Worm (Caenorhabditis elegans) whole organism, early embryonic: ENCODE data around the gene srh-19.

Experiments used
- B0310.2 ChIP-seq: sonication (generic microtip); optimal IDR thresholded peaks from 2 replicates; lab custom pipeline; 2016; ENCODE audit warnings: mild to moderate bottlenecking, missing genetic modification characterization, missing compliant biosample characterization
- F13C5.2 ChIP-seq: sonication (generic microtip); optimal IDR thresholded peaks from 2 replicates; lab custom pipeline; 2017; ENCODE audit warnings: mild to moderate bottlenecking, missing genetic modification characterization, inconsistent platforms, missing compliant biosample characterization
- aly-1 ChIP-seq: sonication (generic microtip); optimal IDR thresholded peaks from 2 replicates; lab custom pipeline; 2016; ENCODE audit warnings: missing genetic modification characterization, missing compliant biosample characterization
- ama-1 ChIP-seq: fragments of 150-350 bp; optimal IDR thresholded peaks from 2 replicates; lab custom pipeline; 2014
- ceh-13 ChIP-seq: fragments of 200-800 bp; sonication (Bioruptor generic); optimal IDR thresholded peaks from 2 replicates; lab custom pipeline; 2018; ENCODE audit warnings: mild to moderate bottlenecking, missing genetic modification characterization, missing compliant biosample characterization
- ceh-36 ChIP-seq: sonication (generic microtip); optimal IDR thresholded peaks from 2 replicates; lab custom pipeline; 2016; ENCODE audit warnings: missing genetic modification characterization, inconsistent platforms, missing compliant biosample characterization
- ets-7 ChIP-seq: sonication (generic microtip); optimal IDR thresholded peaks from 2 replicates; lab custom pipeline; 2016; ENCODE audit warnings: missing genotype, missing genetic modification characterization, missing compliant biosample characterization
- flt-1 ChIP-seq: fragments of 200-800 bp; sonication (Bioruptor generic); IDR thresholded peaks from 2 replicates; pipeline ENCODE4 v1.3.6; 2022; ENCODE audit warnings: missing genetic modification characterization, missing compliant biosample characterization
- hmbx-1 ChIP-seq: sonication (generic microtip); optimal IDR thresholded peaks from 2 replicates; lab custom pipeline; 2016; ENCODE audit warnings: mild to moderate bottlenecking, missing genetic modification characterization, missing compliant biosample characterization
- hmg-4 ChIP-seq: fragments of 200-800 bp; sonication (Bioruptor generic); optimal IDR thresholded peaks from 2 replicates; lab custom pipeline; 2018; ENCODE audit warnings: mild to moderate bottlenecking, missing genetic modification characterization, missing compliant biosample characterization
- hnd-1 ChIP-seq: sonication (generic microtip); optimal IDR thresholded peaks from 2 replicates; lab custom pipeline; 2016; ENCODE audit warnings: missing genetic modification characterization, missing compliant biosample characterization
- pes-1 ChIP-seq: fragments of 200-800 bp; sonication (Bioruptor generic); IDR thresholded peaks from 2 replicates; pipeline ENCODE4 v1.3.6; 2022; ENCODE audit warnings: missing genetic modification reagents, missing genetic modification characterization, missing compliant biosample characterization
- scrt-1 ChIP-seq: fragments of 200-800 bp; sonication (Bioruptor generic); IDR thresholded peaks from 2 replicates; pipeline ENCODE4 v1.3.6; 2022; ENCODE audit warnings: missing genetic modification characterization, missing compliant biosample characterization
- sea-1 ChIP-seq: fragments of 200-800 bp; sonication (Bioruptor generic); conservative IDR thresholded peaks from 2 replicates; pipeline ENCODE4 v1.3.6; 2022; ENCODE audit warnings: missing genetic modification characterization, missing compliant biosample characterization
- tbx-11 ChIP-seq: fragments of 200-800 bp; sonication (Bioruptor generic); IDR thresholded peaks from 2 replicates; pipeline ENCODE4 v1.3.6; 2022; ENCODE audit warnings: missing genetic modification characterization, missing compliant biosample characterization
- tbx-37 ChIP-seq: fragments of 200-800 bp; sonication (Bioruptor generic); conservative IDR thresholded peaks from 2 replicates; pipeline ENCODE4 v1.3.6; 2022; ENCODE audit warnings: missing genetic modification reagents, missing genetic modification characterization, missing compliant biosample characterization
- tra-4 ChIP-seq: sonication (generic microtip); optimal IDR thresholded peaks from 2 replicates; lab custom pipeline; 2017; ENCODE audit warnings: missing genetic modification characterization, missing compliant biosample characterization

srh-19 gene

DNA sequence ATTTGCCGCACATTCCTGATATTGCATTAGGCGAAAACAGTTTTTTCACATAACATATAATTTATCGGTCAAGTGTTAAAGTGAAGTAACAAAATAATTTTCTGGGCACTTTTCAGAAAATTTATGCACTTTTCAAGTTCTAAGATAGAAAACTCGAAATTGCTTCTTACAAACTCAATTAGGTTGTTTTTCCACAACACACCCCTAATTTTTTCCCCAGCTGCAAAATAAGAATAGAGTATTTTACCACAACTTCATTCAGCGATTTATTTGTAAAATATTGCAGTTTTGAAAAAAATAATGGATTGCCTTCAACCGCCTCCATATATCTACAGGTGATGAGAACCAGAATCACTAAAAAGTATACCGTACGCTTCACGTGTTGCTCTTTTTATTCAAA is at the start of gene srh-19:
TSS of gene srh-19 (plus strand) at position 301 of the 400 bp plus-strand sequence.
- TF ChIP-seq tbx-11 (no peak), tra-4 (tag; lab: Kevin White, UChicago) (no peak), hmg-4 (GFP tag; lab: Kevin White, UChicago) (no peak), B0310.2 (tag; lab: Kevin White, UChicago) (no peak), aly-1 (tag; lab: Kevin White, UChicago) (no peak), tbx-37 (GFP tag; lab: Robert Waterston, UW) (no peak), F13C5.2 (tag; lab: Kevin White, UChicago) (no peak), ama-1 (lab: Kevin White, UChicago) (no peak), hnd-1 (tag; lab: Kevin White, UChicago) (no peak), pes-1 (GFP tag; lab: Robert Waterston, UW) (no peak), hmbx-1 (tag; lab: Kevin White, UChicago) (no peak)

DNA sequence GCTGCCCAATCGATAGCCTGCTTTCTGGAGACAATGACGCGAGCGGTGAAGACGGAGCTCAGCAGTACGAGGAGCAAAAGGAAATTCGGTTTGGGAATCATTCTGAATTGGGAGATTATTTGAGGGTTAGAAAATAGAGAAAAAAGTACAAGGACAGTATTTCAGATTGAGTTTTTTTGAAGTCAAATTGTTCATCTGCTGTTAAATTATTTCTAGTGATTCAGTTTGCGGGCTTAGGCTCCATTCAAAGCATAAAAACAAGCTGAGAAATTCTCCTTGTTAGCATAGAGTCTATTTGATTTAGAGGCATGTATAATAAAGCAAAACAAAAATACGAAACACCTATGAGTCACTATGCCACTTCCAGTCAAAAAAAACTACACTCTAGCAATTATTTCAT is 45.5 kb upstream of the srh-19 start, which contains the start of gene dgn-2:
TSS of gene dgn-2 (minus strand) at position 101 of the 400 bp plus-strand sequence.
- TF ChIP-seq hmg-4 (GFP tag; lab: Kevin White, UChicago) (no peak), ceh-36 (tag; lab: Kevin White, UChicago) (no peak), ama-1 (lab: Kevin White, UChicago) (no peak), F13C5.2 (tag; lab: Kevin White, UChicago) (no peak), aly-1 (tag; lab: Kevin White, UChicago) (no peak), B0310.2 (tag; lab: Kevin White, UChicago) (no peak), tbx-37 (GFP tag; lab: Robert Waterston, UW) (no peak), pes-1 (GFP tag; lab: Robert Waterston, UW) (no peak), scrt-1 (GFP tag; lab: Robert Waterston, UW) (no peak), hmbx-1 (tag; lab: Kevin White, UChicago) (no peak), sea-1 (no peak), tra-4 (tag; lab: Kevin White, UChicago) (no peak), ets-7 (tag; lab: Kevin White, UChicago) (no peak), ceh-13 (no peak), flt-1 (GFP tag; lab: Robert Waterston, UW) (no peak)

DNA sequence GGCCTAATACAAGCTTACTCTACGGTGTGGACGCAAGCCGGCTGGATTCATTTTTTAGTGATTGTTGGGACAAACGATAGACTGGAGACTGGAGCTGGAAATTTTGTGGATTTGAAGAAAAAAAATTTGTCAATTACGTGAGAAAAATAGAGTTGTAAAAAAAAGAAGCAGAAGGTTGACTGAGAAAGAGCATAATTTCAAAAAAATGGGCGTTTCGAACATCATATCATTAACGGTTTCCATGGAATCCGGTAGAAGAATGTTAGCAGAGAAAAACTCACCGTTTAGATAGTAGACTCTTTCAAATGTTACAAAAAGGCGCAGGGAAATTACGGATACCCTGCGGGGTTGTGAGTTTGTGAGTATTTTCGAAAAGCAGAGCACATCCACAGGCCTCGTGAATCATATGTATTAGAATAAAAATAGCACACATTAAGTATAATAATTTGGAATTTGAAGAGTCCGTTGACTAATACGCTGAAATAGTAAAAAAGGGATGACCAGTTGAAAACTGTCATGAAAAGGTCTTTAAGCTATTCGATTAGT is 42.1 kb upstream of the srh-19 start, which contains the start of gene F56C3.7:
TSS of gene F56C3.7 (minus strand) at position 51 of the 546 bp plus-strand sequence.
- TF ChIP-seq B0310.2 (tag; lab: Kevin White, UChicago): no peak
- TF ChIP-seq tbx-11: no peak
- no peak for TF ChIP-seq hnd-1 (tag; lab: Kevin White, UChicago)
- no peak for TF ChIP-seq ceh-13
- TF ChIP-seq hmbx-1 (tag; lab: Kevin White, UChicago): no peak
- no peak for TF ChIP-seq tbx-37 (GFP tag; lab: Robert Waterston, UW)

DNA sequence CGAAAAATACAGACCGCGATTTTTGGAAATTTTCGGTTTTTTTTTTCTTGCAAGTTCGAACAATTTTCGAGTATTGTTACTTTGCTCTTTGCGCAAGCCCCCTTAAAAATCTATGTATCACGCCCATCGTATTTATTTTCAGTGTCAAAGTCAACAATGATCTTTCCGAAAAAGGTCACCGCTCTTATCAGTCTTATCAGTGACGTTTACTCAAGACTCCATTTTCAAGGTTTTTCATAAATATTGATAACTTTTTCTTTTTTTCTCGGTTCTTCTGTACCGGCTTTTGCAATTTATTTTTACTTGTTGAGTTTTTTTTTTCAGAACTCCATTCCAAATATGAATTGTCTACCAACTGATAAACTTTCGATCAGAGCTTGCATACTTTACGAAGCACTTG is 41.3 kb upstream of the srh-19 start, which contains the start of gene fbxa-190:
TSS of gene fbxa-190 (plus strand) at position 325 of the 400 bp plus-strand sequence.
- TF ChIP-seq hmbx-1 (tag; lab: Kevin White, UChicago): no peak
- TF ChIP-seq pes-1 (GFP tag; lab: Robert Waterston, UW): no peak
- TF ChIP-seq tbx-11: no peak
- no peak for TF ChIP-seq tbx-37 (GFP tag; lab: Robert Waterston, UW)
- TF ChIP-seq tra-4 (tag; lab: Kevin White, UChicago): no peak
- no peak for TF ChIP-seq flt-1 (GFP tag; lab: Robert Waterston, UW)
- TF ChIP-seq ets-7 (tag; lab: Kevin White, UChicago): no peak
- TF ChIP-seq hnd-1 (tag; lab: Kevin White, UChicago): no peak
- TF ChIP-seq ceh-13: no peak
- no peak for TF ChIP-seq aly-1 (tag; lab: Kevin White, UChicago)
- TF ChIP-seq B0310.2 (tag; lab: Kevin White, UChicago): no peak
- no peak for TF ChIP-seq ceh-36 (tag; lab: Kevin White, UChicago)
- no peak for TF ChIP-seq hmg-4 (GFP tag; lab: Kevin White, UChicago)
- no peak for TF ChIP-seq sea-1
- no peak for TF ChIP-seq F13C5.2 (tag; lab: Kevin White, UChicago)
- no peak for TF ChIP-seq ama-1 (lab: Kevin White, UChicago)
- no peak for TF ChIP-seq scrt-1 (GFP tag; lab: Robert Waterston, UW)

DNA sequence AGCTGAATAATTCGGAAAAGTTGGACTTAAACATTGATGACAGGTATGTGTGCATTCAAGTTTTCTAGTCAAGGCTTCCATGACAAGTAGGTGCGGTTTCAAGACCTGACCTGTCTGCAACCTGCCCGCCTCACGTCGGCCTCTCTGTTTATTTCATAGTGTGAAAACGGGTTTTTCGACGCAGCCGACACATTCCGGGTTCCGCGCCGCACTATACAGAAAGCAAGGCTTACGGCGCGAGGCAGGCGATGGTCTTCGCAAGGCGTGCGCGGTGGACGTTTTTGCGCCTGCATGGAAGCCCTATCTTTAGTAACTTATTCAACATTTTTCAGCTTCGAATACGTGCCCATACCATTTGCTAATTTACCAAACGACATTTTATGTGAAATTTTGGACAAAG is 40.5 kb upstream of the srh-19 start:
- no peak for TF ChIP-seq hmbx-1 (tag; lab: Kevin White, UChicago)
- TF ChIP-seq aly-1 (tag; lab: Kevin White, UChicago): no peak
- no peak for TF ChIP-seq sea-1
- TF ChIP-seq scrt-1 (GFP tag; lab: Robert Waterston, UW): no peak
- no peak for TF ChIP-seq F13C5.2 (tag; lab: Kevin White, UChicago)
- TF ChIP-seq tra-4 (tag; lab: Kevin White, UChicago): no peak
- TF ChIP-seq ets-7 (tag; lab: Kevin White, UChicago): no peak
- TF ChIP-seq hnd-1 (tag; lab: Kevin White, UChicago): no peak
- TF ChIP-seq pes-1 (GFP tag; lab: Robert Waterston, UW): no peak
- TF ChIP-seq flt-1 (GFP tag; lab: Robert Waterston, UW): no peak
- no peak for TF ChIP-seq ceh-13
- no peak for TF ChIP-seq ceh-36 (tag; lab: Kevin White, UChicago)
- TF ChIP-seq hmg-4 (GFP tag; lab: Kevin White, UChicago): no peak
- no peak for TF ChIP-seq tbx-37 (GFP tag; lab: Robert Waterston, UW)
- TF ChIP-seq ama-1 (lab: Kevin White, UChicago): no peak
- TF ChIP-seq B0310.2 (tag; lab: Kevin White, UChicago): no peak

ce11 chrX:1375071-1375470 is 37.9 kb upstream of the srh-19 start:
- TF ChIP-seq tbx-37 (GFP tag; lab: Robert Waterston, UW): 0 out of 2 replicates have a peak, but pooled peaks have one; percentile 7
- TF ChIP-seq sea-1: peak; percentile 80
- peak; percentile 60; the same call in 1 of the 2 replicates for TF ChIP-seq tbx-11
- peak; percentile 87 for TF ChIP-seq flt-1 (GFP tag; lab: Robert Waterston, UW)
- 0 out of 2 replicates have a peak, but pooled peaks have one; percentile 21 for TF ChIP-seq scrt-1 (GFP tag; lab: Robert Waterston, UW)
- TF ChIP-seq pes-1 (GFP tag; lab: Robert Waterston, UW): peak; percentile 93
